Worm (Caenorhabditis elegans) whole organism, L4/young adult: ENCODE measurements around the gene R148.3.

Source experiments
- W03F9.2 ChIP-seq: fragments of 150-350 bp; optimal IDR thresholded peaks from 2 replicates; lab custom pipeline; 2014; ENCODE audit warnings: missing biosample characterization, missing genetic modification characterization
- dao-5 ChIP-seq: sonication (generic microtip); optimal IDR thresholded peaks from 2 replicates; lab custom pipeline; 2016; ENCODE audit warnings: missing genotype, missing genetic modification characterization, moderate library complexity, missing compliant biosample characterization
- him-1 ChIP-seq: sonication (generic microtip); optimal IDR thresholded peaks from 2 replicates; lab custom pipeline; 2016; ENCODE audit warnings: missing genotype, missing genetic modification reagents, missing genetic modification characterization, missing compliant biosample characterization

Gene R148.3

ce11 chrIII:3165309-3165708 is 9.8 kb upstream of the R148.3 start, which contains the start of gene R148.5:
Gene R148.5, plus strand, starts transcription at chrIII:3165639.
- TF ChIP-seq him-1 (tag; lab: Kevin White, UChicago) = no peak
- TF ChIP-seq dao-5 (tag; lab: Kevin White, UChicago) = no peak
- no peak for TF ChIP-seq W03F9.2

- TF ChIP-seq dao-5 (tag; lab: Kevin White, UChicago) (no peak), W03F9.2 (no peak), him-1 (tag; lab: Kevin White, UChicago) (no peak)
These were observed 5.9 kb upstream of the R148.3 start for ce11 chrIII:3169279-3169678.

- no peak for TF ChIP-seq W03F9.2
- no peak for TF ChIP-seq dao-5 (tag; lab: Kevin White, UChicago)
- TF ChIP-seq him-1 (tag; lab: Kevin White, UChicago) = no peak
These were observed 4.6 kb upstream of the R148.3 start for ce11 chrIII:3170538-3170937.

ce11 chrIII:3171382-3171781 is 3.7 kb upstream of the R148.3 start, which contains the start of gene R148.4:
Gene R148.4, plus strand, starts transcription at chrIII:3171592.
- TF ChIP-seq dao-5 (tag; lab: Kevin White, UChicago) = no peak
- TF ChIP-seq W03F9.2 = no peak

ce11 chrIII:3176775-3177174 is 1.6 kb downstream of the R148.3 start:
- TF ChIP-seq dao-5 (tag; lab: Kevin White, UChicago) (no peak), him-1 (tag; lab: Kevin White, UChicago) (no peak), W03F9.2 (no peak)

- TF ChIP-seq him-1 (tag; lab: Kevin White, UChicago) (no peak), W03F9.2 (no peak), dao-5 (tag; lab: Kevin White, UChicago) (no peak)
These were observed 4.7 kb downstream of the R148.3 start for ce11 chrIII:3179855-3180254.

ce11 chrIII:3183377-3183776 is 8.2 kb downstream of the R148.3 start, which contains the start of gene lmtr-5:
Gene lmtr-5, plus strand, starts transcription at chrIII:3183677.
- TF ChIP-seq W03F9.2 (no peak), him-1 (tag; lab: Kevin White, UChicago) (no peak), dao-5 (tag; lab: Kevin White, UChicago) (no peak)

- TF ChIP-seq dao-5 (tag; lab: Kevin White, UChicago) = no peak
- no peak for TF ChIP-seq W03F9.2
- TF ChIP-seq him-1 (tag; lab: Kevin White, UChicago) = no peak
These were observed 10.1 kb downstream of the R148.3 start for ce11 chrIII:3185232-3185631.

ce11 chrIII:3185980-3186379 is 10.8 kb downstream of the R148.3 start, which contains the start of gene mks-1:
Gene mks-1, plus strand, starts transcription at chrIII:3186280.
- TF ChIP-seq W03F9.2 (no peak), him-1 (tag; lab: Kevin White, UChicago) (no peak), dao-5 (tag; lab: Kevin White, UChicago) (no peak)

- no peak for TF ChIP-seq W03F9.2
- no peak for TF ChIP-seq him-1 (tag; lab: Kevin White, UChicago)
- TF ChIP-seq dao-5 (tag; lab: Kevin White, UChicago) = no peak
These were observed 13.4 kb downstream of the R148.3 start for ce11 chrIII:3188564-3188963.

ce11 chrIII:3190660-3191059 is 15.5 kb downstream of the R148.3 start:
- TF ChIP-seq W03F9.2 (no peak), him-1 (tag; lab: Kevin White, UChicago) (no peak), dao-5 (tag; lab: Kevin White, UChicago) (no peak)

ce11 chrIII:3191195-3191594 is 16.1 kb downstream of the R148.3 start, which contains the start of gene R148.8:
Gene R148.8, plus strand, starts transcription at chrIII:3191495.
- TF ChIP-seq dao-5 (tag; lab: Kevin White, UChicago) = no peak

ce11 chrIII:3191729-3192128 is 16.6 kb downstream of the R148.3 start:
- TF ChIP-seq him-1 (tag; lab: Kevin White, UChicago) (no peak), W03F9.2 (no peak), dao-5 (tag; lab: Kevin White, UChicago) (no peak)

- TF ChIP-seq W03F9.2 (no peak), dao-5 (tag; lab: Kevin White, UChicago) (no peak), him-1 (tag; lab: Kevin White, UChicago) (no peak)
These were observed 22.8 kb downstream of the R148.3 start for ce11 chrIII:3197904-3198303.

- TF ChIP-seq dao-5 (tag; lab: Kevin White, UChicago) (no peak), him-1 (tag; lab: Kevin White, UChicago) (no peak), W03F9.2 (no peak)
These were observed 23.2 kb downstream of the R148.3 start, which contains the start of gene R148.7 for ce11 chrIII:3198307-3198706. Gene R148.7, minus strand, starts transcription at chrIII:3198407.
